Worm (Caenorhabditis elegans): ENCODE results near the gene ogdh-2.

ce11 chrV:12167031-12167430 lies 27.3 kb upstream of the ogdh-2 start:
- TF ChIP-seq mdl-1 (tag; optimal IDR thresholded peaks at IDR 0.05), result no peak
- no peak for TF ChIP-seq aly-2 (tag; optimal IDR thresholded peaks at IDR 0.05)
- no peak for TF ChIP-seq ama-1 (optimal IDR thresholded peaks at IDR 0.05)
- TF ChIP-seq unc-62 (GFP tag; optimal IDR thresholded peaks at IDR 0.05), result no peak
- no peak for TF ChIP-seq ceh-82 (tag; optimal IDR thresholded peaks at IDR 0.05)
- no peak for TF ChIP-seq ZK546.5 (tag; optimal IDR thresholded peaks at IDR 0.05)
- TF ChIP-seq nhr-77 (tag; optimal IDR thresholded peaks at IDR 0.05), result no peak
- no peak for TF ChIP-seq nhr-23 (tag; optimal IDR thresholded peaks at IDR 0.05)
- TF ChIP-seq lin-39 (tag; optimal IDR thresholded peaks at IDR 0.05), result no peak
- no peak for TF ChIP-seq lin-13 (GFP tag; optimal IDR thresholded peaks at IDR 0.05)
- TF ChIP-seq lin-11 (tag; optimal IDR thresholded peaks at IDR 0.05), result no peak
- TF ChIP-seq sma-9 (GFP tag; optimal IDR thresholded peaks at IDR 0.05), result no peak
- TF ChIP-seq sma-9 (tag; optimal IDR thresholded peaks at IDR 0.05), result no peak
- no peak for TF ChIP-seq unc-55 (GFP tag; optimal IDR thresholded peaks at IDR 0.05)
